Worm (Caenorhabditis elegans) whole organism, L4/young adult: ENCODE measurements around the gene tsp-20.

Experiments
- W03F9.2 ChIP-seq: fragments of 150-350 bp; optimal IDR thresholded peaks from 2 replicates; lab custom pipeline; 2014; ENCODE audit warnings: missing biosample characterization, missing genetic modification characterization
- dao-5 ChIP-seq: sonication (generic microtip); optimal IDR thresholded peaks from 2 replicates; lab custom pipeline; 2016; ENCODE audit warnings: missing genotype, missing genetic modification characterization, moderate library complexity, missing compliant biosample characterization
- him-1 ChIP-seq: sonication (generic microtip); optimal IDR thresholded peaks from 2 replicates; lab custom pipeline; 2016; ENCODE audit warnings: missing genotype, missing genetic modification reagents, missing genetic modification characterization, missing compliant biosample characterization

DNA sequence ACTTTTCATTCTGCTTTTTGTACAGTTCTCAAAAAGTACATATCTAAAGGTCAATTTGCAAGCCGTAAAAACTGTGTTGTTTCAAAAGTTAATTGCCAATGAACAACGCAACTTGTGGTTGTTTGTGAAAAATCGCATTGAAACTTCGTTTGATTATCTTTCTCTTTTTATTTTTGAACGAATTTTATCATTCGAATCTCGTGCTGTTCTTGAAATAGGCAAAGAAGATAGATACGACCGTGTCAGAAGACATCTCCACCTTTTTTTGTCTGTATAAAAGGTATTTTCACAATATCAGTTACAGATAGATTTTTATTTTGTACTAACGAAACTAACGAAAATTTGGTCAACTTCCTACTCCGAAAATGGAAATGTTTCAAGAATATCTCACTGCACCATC lies 39.4 kb downstream of the tsp-20 start, which contains the start of gene C49F5.7:
- no peak for TF ChIP-seq him-1 (tag; lab: Kevin White, UChicago)
- no peak for TF ChIP-seq dao-5 (tag; lab: Kevin White, UChicago)
- no peak for TF ChIP-seq W03F9.2 (tag; lab: Kevin White, UChicago)
